Fruit fly (Drosophila melanogaster) whole organism, embryonic: ENCODE results near the gene CG7294.

Source experiments
- Asciz ChIP-seq: fragments of 200-800 bp; sonication (Bioruptor generic); optimal IDR thresholded peaks from 2 replicates; lab custom pipeline; 2017; ENCODE audit warnings: missing biosample characterization, mild to moderate bottlenecking, missing genetic modification characterization, missing genetic modification reagents
- CG10274 ChIP-seq: fragments of 200-800 bp; sonication (Bioruptor generic); optimal IDR thresholded peaks from 3 replicates; lab custom pipeline; 2017; ENCODE audit warnings: missing biosample characterization, mild to moderate bottlenecking, missing genetic modification characterization
- CG10565 ChIP-seq: fragments of 200-800 bp; sonication (Bioruptor generic); optimal IDR thresholded peaks from 3 replicates; lab custom pipeline; 2016; ENCODE audit warnings: missing biosample characterization, mild to moderate bottlenecking, missing genetic modification characterization
- CG11504 ChIP-seq: fragments of 200-800 bp; sonication (Bioruptor generic); optimal IDR thresholded peaks from 3 replicates; lab custom pipeline; 2019; ENCODE audit warnings: missing biosample characterization, mild to moderate bottlenecking, missing genetic modification characterization, moderate library complexity
- CG11723 ChIP-seq: fragments of 200-800 bp; sonication (Bioruptor generic); optimal IDR thresholded peaks from 2 replicates; lab custom pipeline; 2017; ENCODE audit warnings: missing biosample characterization, mild to moderate bottlenecking, missing genetic modification characterization
- CG12071 ChIP-seq: fragments of 200-800 bp; sonication (Bioruptor generic); optimal IDR thresholded peaks from 3 replicates; lab custom pipeline; 2018; ENCODE audit warnings: missing biosample characterization, mild to moderate bottlenecking, missing genetic modification characterization
- CG12391 ChIP-seq: fragments of 200-800 bp; sonication (Bioruptor generic); optimal IDR thresholded peaks from 3 replicates; lab custom pipeline; 2018; ENCODE audit warnings: missing biosample characterization, mild to moderate bottlenecking, missing genetic modification characterization, moderate library complexity
- CG13775 ChIP-seq: fragments of 200-800 bp; sonication (Bioruptor generic); optimal IDR thresholded peaks from 3 replicates; lab custom pipeline; 2017; ENCODE audit warnings: missing biosample characterization, mild to moderate bottlenecking, missing genetic modification characterization
- CG15073 ChIP-seq: fragments of 200-800 bp; sonication (Bioruptor generic); optimal IDR thresholded peaks from 2 replicates; lab custom pipeline; 2016; ENCODE audit warnings: missing biosample characterization, missing genetic modification characterization
- CG17328 ChIP-seq: fragments of 200-800 bp; sonication (Bioruptor generic); IDR thresholded peaks from 2 replicates; pipeline ENCODE4 v1.3.6; 2022; ENCODE audit warnings: missing biosample characterization, missing genetic modification characterization
- CG2116 ChIP-seq: fragments of 200-800 bp; sonication (Bioruptor generic); optimal IDR thresholded peaks from 3 replicates; lab custom pipeline; 2018; ENCODE audit warnings: missing biosample characterization, mild to moderate bottlenecking, missing genetic modification characterization
- CG2120 ChIP-seq: fragments of 200-800 bp; sonication (Bioruptor generic); optimal IDR thresholded peaks from 3 replicates; lab custom pipeline; 2016; ENCODE audit warnings: missing biosample characterization, missing genetic modification characterization
- CG2678 ChIP-seq: fragments of 200-800 bp; sonication (Bioruptor generic); optimal IDR thresholded peaks from 3 replicates; lab custom pipeline; 2019; ENCODE audit warnings: missing biosample characterization, mild to moderate bottlenecking, missing genetic modification characterization, moderate library complexity
- CG30403 ChIP-seq: fragments of 200-800 bp; sonication (Bioruptor generic); optimal IDR thresholded peaks from 3 replicates; lab custom pipeline; 2016; ENCODE audit warnings: missing biosample characterization, missing genetic modification characterization
- CG3281 ChIP-seq: fragments of 200-800 bp; sonication (Bioruptor generic); optimal IDR thresholded peaks from 3 replicates; lab custom pipeline; 2017; ENCODE audit warnings: missing biosample characterization, mild to moderate bottlenecking, missing genetic modification characterization
- CG34224 ChIP-seq: fragments of 200-800 bp; sonication (Bioruptor generic); IDR thresholded peaks from 3 replicates; pipeline ENCODE4 v1.3.6; 2022; ENCODE audit warnings: missing biosample characterization, missing genetic modification characterization; ENCODE audit not compliant: partially characterized antibody
- CG4730 ChIP-seq: fragments of 200-800 bp; sonication (Bioruptor generic); IDR thresholded peaks from 2 replicates; pipeline ENCODE4 v1.3.6; 2022; ENCODE audit warnings: missing biosample characterization, missing genetic modification characterization
- CG6689 ChIP-seq: fragments of 200-800 bp; sonication (Bioruptor generic); IDR thresholded peaks from 2 replicates; pipeline ENCODE4 v1.3.6; 2022; ENCODE audit warnings: missing biosample characterization, missing genetic modification characterization
- CG6791 ChIP-seq: fragments of 200-800 bp; sonication (Bioruptor generic); IDR thresholded peaks from 3 replicates; pipeline ENCODE4 v1.3.6; 2022; ENCODE audit warnings: missing biosample characterization, missing genetic modification characterization; ENCODE audit not compliant: partially characterized antibody
- CG7928 ChIP-seq: fragments of 200-800 bp; sonication (Bioruptor generic); optimal IDR thresholded peaks from 2 replicates; lab custom pipeline; 2017; ENCODE audit warnings: missing biosample characterization, mild to moderate bottlenecking, missing genetic modification characterization
- CG8478 ChIP-seq: fragments of >200 bp; optimal IDR thresholded peaks from 2 replicates; lab custom pipeline; 2018
- CG8765 ChIP-seq: fragments of 200-800 bp; sonication (Bioruptor generic); IDR thresholded peaks from 2 replicates; pipeline ENCODE4 v1.3.6; 2022; ENCODE audit warnings: missing biosample characterization, missing genetic modification characterization
- CG9817 ChIP-seq: fragments of 200-800 bp; sonication (Bioruptor generic); optimal IDR thresholded peaks from 2 replicates; lab custom pipeline; 2018; ENCODE audit warnings: missing biosample characterization, mild to moderate bottlenecking, missing genetic modification characterization, moderate library complexity
- Dip3 ChIP-seq: fragments of 200-800 bp; sonication (Bioruptor generic); optimal IDR thresholded peaks from 3 replicates; lab custom pipeline; 2016; ENCODE audit warnings: missing biosample characterization, missing genetic modification characterization
- Drgx ChIP-seq: fragments of 200-800 bp; sonication (Bioruptor generic); IDR thresholded peaks from 2 replicates; pipeline ENCODE4 v1.3.6; 2022; ENCODE audit warnings: missing biosample characterization, missing genetic modification characterization
- GATAe ChIP-seq: fragments of 200-800 bp; sonication (Bioruptor generic); conservative IDR thresholded peaks from 2 replicates; pipeline ENCODE4 v1.3.6; 2022; ENCODE audit warnings: missing biosample characterization, missing genetic modification characterization
- HLH54F ChIP-seq: fragments of 200-800 bp; sonication (Bioruptor generic); optimal IDR thresholded peaks from 3 replicates; lab custom pipeline; 2016; ENCODE audit warnings: missing biosample characterization, missing genetic modification characterization
- HmgD ChIP-seq: fragments of 200-800 bp; sonication (Bioruptor generic); optimal IDR thresholded peaks from 3 replicates; lab custom pipeline; 2016; ENCODE audit warnings: missing biosample characterization, missing genetic modification characterization
- Hr39 ChIP-seq: fragments of >200 bp; optimal IDR thresholded peaks from 2 replicates; lab custom pipeline; 2017
- Hsf ChIP-seq: fragments of 200-800 bp; sonication (Bioruptor generic); optimal IDR thresholded peaks from 3 replicates; lab custom pipeline; 2016; ENCODE audit warnings: missing biosample characterization, missing genetic modification characterization
- Scr ChIP-seq: fragments of 200-800 bp; sonication (Bioruptor generic); IDR thresholded peaks from 2 replicates; pipeline ENCODE4 v1.3.6; 2022; ENCODE audit warnings: missing biosample characterization, missing genetic modification characterization; ENCODE audit not compliant: partially characterized antibody
- Stat92E ChIP-seq, 3 experiments: fragments of >200 bp in 2 of 3; fragments of 200-800 bp in 1 of 3; sonication (Bioruptor generic) in 1 of 3; optimal IDR thresholded peaks; 2 replicates each; lab custom pipeline; 2017 to 2019; ENCODE audit warnings: missing biosample characterization in 3 of 3, missing genetic modification characterization in 3 of 3, mild to moderate bottlenecking in 1 of 3, moderate library complexity in 1 of 3
- Trl ChIP-seq, 3 experiments: fragments of >200 bp in 2 of 3; fragments of 200-800 bp in 1 of 3; sonication (Bioruptor generic) in 1 of 3; optimal IDR thresholded peaks; 2 replicates in 1 of 3; 3 replicates in 2 of 3; lab custom pipeline; 2016 to 2017; ENCODE audit warnings: missing biosample characterization in 1 of 3, missing genetic modification characterization in 1 of 3
- bbx ChIP-seq: fragments of 200-800 bp; sonication (Bioruptor generic); IDR thresholded peaks from 2 replicates; pipeline ENCODE4 v1.3.6; 2022; ENCODE audit warnings: missing biosample characterization, missing genetic modification characterization; ENCODE audit not compliant: partially characterized antibody
- chinmo ChIP-seq: fragments of 200-800 bp; sonication (Bioruptor generic); IDR thresholded peaks from 4 replicates; pipeline ENCODE4 v1.3.6; 2022; ENCODE audit warnings: missing biosample characterization, missing genetic modification characterization; ENCODE audit not compliant: partially characterized antibody
- ci ChIP-seq: fragments of 200-800 bp; sonication (Bioruptor generic); IDR thresholded peaks from 3 replicates; pipeline ENCODE4 v1.3.6; 2022; ENCODE audit warnings: missing biosample characterization, missing genetic modification characterization
- dan ChIP-seq: fragments of 200-800 bp; sonication (Bioruptor generic); IDR thresholded peaks from 2 replicates; pipeline ENCODE4 v1.3.6; 2022; ENCODE audit warnings: missing biosample characterization, missing genetic modification characterization
- dati ChIP-seq: fragments of 200-800 bp; sonication (Bioruptor generic); IDR thresholded peaks from 2 replicates; pipeline ENCODE4 v1.3.6; 2022; ENCODE audit warnings: missing biosample characterization, missing genetic modification characterization
- dpn ChIP-seq, 2 experiments: fragments of 200-800 bp; sonication (Bioruptor generic); optimal IDR thresholded peaks; 3 replicates each; lab custom pipeline; 2016; ENCODE audit warnings: missing biosample characterization in 2 of 2, missing genetic modification characterization in 2 of 2
- dysf ChIP-seq: fragments of 200-800 bp; sonication (Bioruptor generic); IDR thresholded peaks from 3 replicates; pipeline ENCODE4 v1.3.6; 2022; ENCODE audit warnings: missing biosample characterization, missing genetic modification characterization
- eve ChIP-seq, 2 experiments: fragments of >200 bp; optimal IDR thresholded peaks; 2 replicates each; lab custom pipeline; 2017; ENCODE audit warnings: missing biosample characterization in 2 of 2, missing genetic modification characterization in 2 of 2
- fd96Cb ChIP-seq: fragments of 200-800 bp; sonication (Bioruptor generic); optimal IDR thresholded peaks from 2 replicates; lab custom pipeline; 2018; ENCODE audit warnings: missing biosample characterization, mild to moderate bottlenecking, missing genetic modification characterization, moderate library complexity
- fu2 ChIP-seq: fragments of 200-800 bp; sonication (Bioruptor generic); optimal IDR thresholded peaks from 2 replicates; lab custom pipeline; 2016; ENCODE audit warnings: missing biosample characterization, missing genetic modification characterization
- kni ChIP-seq: fragments of 200-800 bp; sonication (Bioruptor generic); optimal IDR thresholded peaks from 3 replicates; lab custom pipeline; 2017; ENCODE audit warnings: mild to moderate bottlenecking, missing biosample characterization, missing genetic modification reagents, missing genetic modification characterization
- psq ChIP-seq: fragments of 200-800 bp; sonication (Bioruptor generic); optimal IDR thresholded peaks from 2 replicates; lab custom pipeline; 2017; ENCODE audit warnings: missing biosample characterization, missing genetic modification characterization
- pum ChIP-seq: fragments of 200-800 bp; sonication (Bioruptor generic); optimal IDR thresholded peaks from 2 replicates; lab custom pipeline; 2016; ENCODE audit warnings: missing biosample characterization, missing genetic modification characterization
- rib ChIP-seq: fragments of 200-800 bp; sonication (Bioruptor generic); IDR thresholded peaks from 2 replicates; pipeline ENCODE4 v1.3.6; 2022; ENCODE audit warnings: missing biosample characterization, missing genetic modification characterization
- sob ChIP-seq: fragments of 200-800 bp; sonication (Bioruptor generic); IDR thresholded peaks from 2 replicates; pipeline ENCODE4 v1.3.6; 2022; ENCODE audit warnings: missing biosample characterization, missing genetic modification characterization
- unc-4 ChIP-seq: fragments of 200-800 bp; sonication (Bioruptor generic); IDR thresholded peaks from 2 replicates; pipeline ENCODE4 v1.3.6; 2022; ENCODE audit warnings: missing biosample characterization, missing genetic modification characterization; ENCODE audit not compliant: partially characterized antibody
- unpg ChIP-seq: fragments of 200-800 bp; sonication (Bioruptor generic); optimal IDR thresholded peaks from 3 replicates; lab custom pipeline; 2018; ENCODE audit warnings: missing biosample characterization, mild to moderate bottlenecking, missing genetic modification characterization, moderate library complexity
- zf30C ChIP-seq: fragments of 200-800 bp; sonication (Bioruptor generic); optimal IDR thresholded peaks from 3 replicates; lab custom pipeline; 2018; ENCODE audit warnings: missing biosample characterization, mild to moderate bottlenecking, missing genetic modification characterization

Gene CG7294

DNA sequence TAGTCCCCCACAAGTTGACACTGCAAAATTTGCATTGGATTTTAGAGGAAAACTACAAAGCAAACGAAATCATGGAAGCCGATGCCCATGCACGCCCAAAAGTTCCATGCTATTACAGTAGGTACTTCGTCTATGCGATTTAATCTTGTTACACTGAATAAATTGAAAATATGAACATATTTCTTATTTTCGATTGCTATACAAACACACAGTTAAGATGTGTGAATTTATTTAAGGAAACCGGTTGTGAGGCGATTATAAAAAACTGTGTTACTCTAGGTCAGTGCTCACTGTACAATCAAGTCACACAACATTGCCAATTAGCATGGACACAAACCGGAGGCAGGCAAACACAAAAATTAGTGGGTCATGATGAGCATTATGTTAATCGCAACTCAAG lies 23.5 kb downstream of the CG7294 start (continued):
- TF ChIP-seq Hr39 (lab: Kevin White, UChicago) (no peak), dati (GFP tag; lab: Robert Waterston, UW) (peak; percentile 6; the same call in 1 of the 2 replicates), unpg (GFP tag; lab: Kevin White, UChicago) (peak; percentile 87), Trl (optimal IDR thresholded peaks at IDR 0.05; lab: Kevin White, UChicago) (no peak), Trl (GFP tag; optimal IDR thresholded peaks at IDR 0.05; lab: Kevin White, UChicago) (peak; percentile 79), GATAe (GFP tag; lab: Robert Waterston, UW) (no peak), zf30C (no peak), CG6791 (GFP tag; lab: Robert Waterston, UW) (no peak), eve (GFP tag; optimal IDR thresholded peaks at IDR 0.05; lab: Kevin White, UChicago) (peak in 1 of 2 experiments; percentile 86), HLH54F (GFP tag; lab: Kevin White, UChicago) (peak; percentile 70), unc-4 (GFP tag; lab: Robert Waterston, UW) (no peak), CG11504 (tag; lab: Kevin White, UChicago) (peak; percentile 87), Drgx (peak; percentile 90), dysf (GFP tag; lab: Robert Waterston, UW) (peak; percentile 92), sob (GFP tag; lab: Robert Waterston, UW) (peak; percentile 87), CG13775 (peak; percentile 39), fu2 (GFP tag; lab: Kevin White, UChicago) (peak; percentile 58), CG17328 (GFP tag; lab: Robert Waterston, UW) (peak; percentile 75), chinmo (GFP tag; lab: Robert Waterston, UW) (no peak), HmgD (GFP tag; lab: Kevin White, UChicago) (no peak), dan (GFP tag; lab: Robert Waterston, UW) (peak; percentile 33; the same call in 1 of the 2 replicates), psq (peak; percentile 43), CG6689 (GFP tag; lab: Robert Waterston, UW) (peak; percentile 85), CG9817 (tag; lab: Kevin White, UChicago) (peak; percentile 71), dpn (GFP tag; optimal IDR thresholded peaks at IDR 0.05; lab: Kevin White, UChicago) (peak; percentile 70 to 88), CG34224 (GFP tag; lab: Robert Waterston, UW) (no peak), CG11723 (GFP tag; lab: Kevin White, UChicago) (peak; percentile 36), Stat92E (GFP tag; optimal IDR thresholded peaks at IDR 0.05; lab: Kevin White, UChicago) (no peak), CG2116 (GFP tag; lab: Kevin White, UChicago) (peak; percentile 40), bbx (GFP tag; lab: Robert Waterston, UW) (no peak), fd96Cb (tag; lab: Kevin White, UChicago) (peak; percentile 69), CG10565 (GFP tag; lab: Kevin White, UChicago) (no peak), CG4730 (GFP tag; lab: Robert Waterston, UW) (peak; percentile 89), Hsf (GFP tag; lab: Kevin White, UChicago) (peak; percentile 82), CG3281 (GFP tag; lab: Kevin White, UChicago) (peak; percentile 56), ci (GFP tag; lab: Robert Waterston, UW) (peak; percentile 92), Scr (GFP tag; lab: Robert Waterston, UW) (no peak), kni (GFP tag; lab: Kevin White, UChicago) (no peak), CG10274 (GFP tag; lab: Kevin White, UChicago) (peak; percentile 17), rib (GFP tag; lab: Robert Waterston, UW) (peak; percentile 47), Asciz (GFP tag; lab: Kevin White, UChicago) (peak; percentile 62), Dip3 (peak; percentile 69), CG15073 (GFP tag; lab: Kevin White, UChicago) (no peak), CG7928 (GFP tag; lab: Kevin White, UChicago) (no peak), CG12391 (tag; lab: Kevin White, UChicago) (peak; percentile 80), CG2120 (GFP tag; lab: Kevin White, UChicago) (peak; percentile 80), pum (GFP tag; lab: Kevin White, UChicago) (peak; percentile 82), CG8478 (no peak), CG2678 (peak; percentile 82), CG8765 (GFP tag; lab: Robert Waterston, UW) (peak; percentile 47; the same call in 1 of the 2 replicates), CG30403 (GFP tag; lab: Kevin White, UChicago) (peak; percentile 80), CG12071 (GFP tag; lab: Kevin White, UChicago) (peak; percentile 81)
